Worm (Caenorhabditis elegans) whole organism, L4/young adult: Measurements from ENCODE around the gene B0432.8.
"Not testable (repeated sequence)": the region's sequence is repeated elsewhere in the genome, so short reads cannot be mapped to it uniquely, and the experiment has no call there.

Source experiments
- W03F9.2 ChIP-seq: fragments of 150-350 bp; optimal IDR thresholded peaks from 2 replicates; lab custom pipeline; 2014; ENCODE audit warnings: missing biosample characterization, missing genetic modification characterization
- dao-5 ChIP-seq: sonication (generic microtip); optimal IDR thresholded peaks from 2 replicates; lab custom pipeline; 2016; ENCODE audit warnings: missing genotype, missing genetic modification characterization, moderate library complexity, missing compliant biosample characterization
- him-1 ChIP-seq: sonication (generic microtip); optimal IDR thresholded peaks from 2 replicates; lab custom pipeline; 2016; ENCODE audit warnings: missing genotype, missing genetic modification reagents, missing genetic modification characterization, missing compliant biosample characterization

The B0432.8 gene

ce11 chrII:278636-279035, at the start of gene B0432.8:
Gene B0432.8, minus strand, starts transcription at chrII:278736.
- TF ChIP-seq him-1 (tag; lab: Kevin White, UChicago) = no peak
- no peak for TF ChIP-seq W03F9.2 (tag; lab: Kevin White, UChicago)
- TF ChIP-seq dao-5 (tag; lab: Kevin White, UChicago) = no peak

ce11 chrII:325639-326350, 47.3 kb upstream of the B0432.8 start, which contains the start of gene sgcb-1:
Gene sgcb-1, plus strand, starts transcription at chrII:326300.
- TF ChIP-seq him-1 (tag; lab: Kevin White, UChicago) = no peak
- no peak for TF ChIP-seq W03F9.2 (tag; lab: Kevin White, UChicago)
- no peak for TF ChIP-seq dao-5 (tag; lab: Kevin White, UChicago)

DNA sequence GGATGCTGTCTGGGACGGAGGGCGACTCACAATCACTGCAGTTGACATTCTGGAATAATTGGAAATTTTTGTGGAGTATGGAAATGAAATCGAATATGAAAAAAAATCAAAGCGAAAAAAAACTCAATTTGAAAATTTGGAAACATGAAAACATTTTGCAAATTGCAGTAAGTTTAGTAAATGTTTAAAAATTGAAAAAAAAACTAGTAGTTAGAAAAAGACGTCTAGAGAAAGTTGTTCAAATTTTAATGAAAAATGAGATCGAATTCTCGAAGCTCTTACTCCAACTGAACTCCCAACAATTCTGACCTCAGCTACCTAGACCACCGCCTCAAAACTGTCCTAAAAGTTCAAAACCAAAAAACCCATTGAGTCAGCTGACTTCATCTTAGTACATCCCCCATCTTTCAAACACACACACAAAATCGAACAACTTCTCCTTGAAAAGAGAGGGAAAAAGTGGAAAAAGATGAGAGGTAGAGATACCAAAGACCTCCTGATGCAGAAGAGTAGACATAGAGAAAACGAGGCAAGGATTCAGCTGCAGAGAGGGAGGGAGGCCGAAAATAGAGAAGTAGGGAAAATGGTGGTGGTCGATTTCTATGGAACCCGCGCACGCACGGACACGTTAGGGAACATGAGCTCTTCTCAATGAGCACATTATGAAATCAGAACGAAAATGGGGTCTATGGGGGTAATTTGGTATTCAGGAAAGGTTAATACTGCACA, 44.7 kb upstream of the B0432.8 start, which contains the start of gene K01A2.10:
K01A2.10 (minus strand) TSS at position 51 of the 729 bp plus-strand sequence.
- TF ChIP-seq dao-5 (tag; lab: Kevin White, UChicago) (no peak), W03F9.2 (tag; lab: Kevin White, UChicago) (no peak), him-1 (tag; lab: Kevin White, UChicago) (no peak)

DNA sequence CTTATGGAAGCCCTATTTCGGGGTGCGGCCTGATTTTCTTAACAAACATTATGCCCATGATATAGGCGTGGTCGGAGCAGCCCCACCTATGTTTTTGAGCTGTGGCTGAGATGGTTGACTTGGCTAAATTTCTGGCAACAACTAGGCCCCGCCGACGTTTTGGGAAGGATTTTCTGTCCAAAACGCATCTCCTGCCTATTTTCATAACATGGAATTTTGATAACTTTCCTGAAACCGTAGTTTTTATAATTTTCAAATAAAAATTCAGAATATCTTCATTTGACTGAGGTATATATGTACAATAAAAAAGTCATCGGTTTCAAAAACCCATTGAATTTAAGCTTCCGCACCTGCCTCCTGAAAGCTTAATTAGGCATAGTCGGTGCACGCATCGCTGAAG, 42.6 kb upstream of the B0432.8 start:
- TF ChIP-seq him-1 (tag; lab: Kevin White, UChicago) (no peak), W03F9.2 (tag; lab: Kevin White, UChicago) (no peak), dao-5 (tag; lab: Kevin White, UChicago) (no peak)

DNA sequence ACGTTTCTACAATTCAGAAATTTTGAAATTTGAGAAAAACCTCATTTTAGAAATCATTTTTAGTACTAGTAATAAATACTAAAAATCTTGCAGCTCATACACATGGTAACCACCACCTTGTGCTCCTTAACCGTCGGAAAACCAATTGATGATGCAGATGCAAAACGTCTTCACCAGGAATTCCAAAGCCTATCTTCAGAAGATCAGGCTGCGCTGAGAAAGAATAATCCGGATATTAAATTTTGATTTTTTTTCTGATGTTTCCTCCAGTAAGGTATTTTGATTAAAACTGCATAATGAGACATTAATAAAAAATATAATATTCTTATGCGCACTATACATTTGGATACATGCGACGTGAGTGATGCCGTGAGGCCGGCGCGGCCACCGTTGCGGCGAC, 42.2 kb upstream of the B0432.8 start:
- no peak for TF ChIP-seq W03F9.2 (tag; lab: Kevin White, UChicago)
- no peak for TF ChIP-seq him-1 (tag; lab: Kevin White, UChicago)
- TF ChIP-seq dao-5 (tag; lab: Kevin White, UChicago) = no peak

DNA sequence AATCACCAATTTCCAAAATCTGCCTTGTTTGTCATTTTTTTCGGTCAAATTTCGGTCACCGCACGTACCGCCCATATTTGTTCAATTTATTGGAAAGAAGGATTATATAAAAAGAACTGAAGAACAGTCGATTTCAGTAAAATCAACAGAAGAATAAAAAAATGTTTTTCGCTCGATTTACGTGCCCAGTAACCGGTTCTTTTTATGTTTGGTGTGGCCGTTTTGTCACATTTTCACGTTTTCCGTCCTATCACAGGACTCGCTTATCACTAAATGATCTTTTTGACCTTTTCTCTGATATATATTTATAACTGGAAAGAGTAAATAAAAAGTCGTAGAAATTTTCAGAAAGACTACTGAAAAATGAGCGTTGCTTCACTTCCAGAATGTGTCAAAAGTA, 40.9 kb upstream of the B0432.8 start, which contains the start of gene far-7:
far-7 (plus strand) TSS at position 331 of the 400 bp plus-strand sequence.
- no peak for TF ChIP-seq W03F9.2 (tag; lab: Kevin White, UChicago)
- no peak for TF ChIP-seq dao-5 (tag; lab: Kevin White, UChicago)
- no peak for TF ChIP-seq him-1 (tag; lab: Kevin White, UChicago)

DNA sequence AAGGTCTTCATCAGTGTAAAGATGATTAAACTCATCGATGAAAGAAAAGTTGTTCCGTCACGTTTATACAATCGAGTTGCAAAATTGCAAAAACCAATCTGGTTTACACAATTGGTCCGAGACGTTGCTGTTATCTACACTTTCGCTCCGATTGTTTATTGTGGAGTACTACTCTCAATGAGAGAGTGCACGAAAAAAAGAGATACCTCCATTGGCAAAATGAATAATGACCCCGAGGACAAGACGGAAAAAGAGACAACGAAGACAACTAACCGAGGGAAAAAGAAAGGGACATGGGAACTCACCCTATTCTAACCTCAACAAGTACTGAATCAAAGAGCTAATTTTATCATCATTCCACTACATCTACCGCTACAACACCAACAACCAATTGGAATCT, 35.0 kb upstream of the B0432.8 start:
- TF ChIP-seq him-1 (tag; lab: Kevin White, UChicago) = no peak
- no peak for TF ChIP-seq dao-5 (tag; lab: Kevin White, UChicago)
- no peak for TF ChIP-seq W03F9.2 (tag; lab: Kevin White, UChicago)

DNA sequence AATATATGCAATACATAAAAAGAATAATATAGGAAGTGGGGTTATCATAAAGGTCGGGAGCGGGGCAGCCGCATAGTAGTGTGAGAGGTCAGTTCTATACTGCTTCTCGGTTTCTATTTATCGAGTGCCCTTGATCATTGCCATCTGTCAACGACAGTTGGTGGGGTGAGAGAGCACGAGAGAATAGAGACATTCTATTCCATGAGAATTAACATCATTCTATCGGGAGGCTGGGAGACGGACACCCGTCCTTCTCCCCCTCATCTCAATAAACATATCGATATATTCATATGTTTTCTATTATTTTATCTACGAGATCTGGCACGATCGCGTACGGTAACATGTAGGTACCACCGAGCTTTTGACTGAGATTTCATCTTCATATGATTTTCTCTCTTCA, 33.6 kb upstream of the B0432.8 start, which contains the start of gene mps-2:
mps-2 (minus strand) TSS at position 101 of the 400 bp plus-strand sequence.
- not testable (repeated sequence) for TF ChIP-seq dao-5, W03F9.2, him-1 (tag; lab: Kevin White, UChicago)

DNA sequence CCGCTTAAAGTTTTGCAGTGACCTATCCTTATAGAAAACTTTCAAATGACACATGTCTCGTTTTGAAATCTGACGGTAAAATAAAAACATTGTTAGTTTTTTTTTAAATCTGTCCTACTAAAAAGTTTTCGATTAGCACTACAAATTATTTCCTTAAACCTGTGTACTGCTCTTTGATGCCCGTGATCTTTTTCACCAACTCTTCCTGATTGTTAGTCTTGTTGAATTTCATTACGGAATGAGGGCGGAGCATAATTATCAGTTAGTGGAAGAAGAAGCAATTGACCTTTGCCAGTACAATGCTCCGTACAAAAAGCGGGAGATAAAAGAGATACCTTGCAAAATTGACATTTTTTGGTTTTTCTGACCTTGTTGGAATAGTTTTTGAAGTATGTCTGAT, 28.6 kb upstream of the B0432.8 start, which contains the start of gene K01A2.4:
K01A2.4 (plus strand) TSS at position 301 of the 400 bp plus-strand sequence.
- TF ChIP-seq dao-5 (tag; lab: Kevin White, UChicago) (no peak), him-1 (tag; lab: Kevin White, UChicago) (no peak), W03F9.2 (tag; lab: Kevin White, UChicago) (no peak)

ce11 chrII:305645-306044, 27.1 kb upstream of the B0432.8 start, which contains the start of gene col-69:
Gene col-69, minus strand, starts transcription at chrII:305745.
- TF ChIP-seq W03F9.2 (tag; lab: Kevin White, UChicago) (no peak), dao-5 (tag; lab: Kevin White, UChicago) (no peak), him-1 (tag; lab: Kevin White, UChicago) (no peak)

DNA sequence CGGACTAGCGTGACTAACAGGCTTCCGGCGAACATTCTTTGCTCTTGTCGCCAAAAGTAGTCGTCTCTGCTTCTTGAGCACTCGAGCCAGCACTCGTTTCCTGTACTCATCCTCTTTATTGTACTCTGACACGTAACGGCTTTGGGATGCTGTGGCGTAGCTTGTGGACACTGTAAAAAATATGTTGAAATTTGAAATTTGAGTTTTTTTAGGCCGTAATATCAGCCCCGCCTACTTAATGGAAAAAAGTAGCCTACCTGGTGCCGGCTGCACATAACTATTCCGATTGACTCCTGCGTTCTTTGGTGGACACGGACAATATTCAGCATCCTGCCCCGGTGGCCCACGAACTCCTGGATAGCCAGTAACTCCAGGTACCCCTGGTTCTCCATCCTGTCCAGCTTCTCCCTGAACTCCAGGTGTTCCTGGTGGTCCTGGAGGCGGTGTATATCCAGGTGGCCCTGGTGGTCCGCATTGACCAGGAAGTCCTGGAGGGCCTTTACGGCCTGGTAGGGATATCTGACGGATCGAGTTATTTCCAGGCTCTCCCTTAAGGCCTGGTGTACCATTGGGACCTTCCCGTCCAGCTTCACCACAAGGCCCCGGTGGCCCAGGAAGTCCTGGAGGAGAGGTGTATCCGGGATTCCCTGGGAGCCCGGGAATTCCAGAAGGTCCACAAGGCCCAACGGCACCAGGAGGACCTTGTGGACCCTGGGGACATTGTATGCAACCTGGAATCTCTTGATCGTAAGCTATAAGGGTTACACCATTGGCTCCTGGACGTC, 25.6 kb upstream of the B0432.8 start:
- TF ChIP-seq dao-5 (tag; lab: Kevin White, UChicago) = no peak
- no peak for TF ChIP-seq him-1 (tag; lab: Kevin White, UChicago)
- no peak for TF ChIP-seq W03F9.2 (tag; lab: Kevin White, UChicago)

DNA sequence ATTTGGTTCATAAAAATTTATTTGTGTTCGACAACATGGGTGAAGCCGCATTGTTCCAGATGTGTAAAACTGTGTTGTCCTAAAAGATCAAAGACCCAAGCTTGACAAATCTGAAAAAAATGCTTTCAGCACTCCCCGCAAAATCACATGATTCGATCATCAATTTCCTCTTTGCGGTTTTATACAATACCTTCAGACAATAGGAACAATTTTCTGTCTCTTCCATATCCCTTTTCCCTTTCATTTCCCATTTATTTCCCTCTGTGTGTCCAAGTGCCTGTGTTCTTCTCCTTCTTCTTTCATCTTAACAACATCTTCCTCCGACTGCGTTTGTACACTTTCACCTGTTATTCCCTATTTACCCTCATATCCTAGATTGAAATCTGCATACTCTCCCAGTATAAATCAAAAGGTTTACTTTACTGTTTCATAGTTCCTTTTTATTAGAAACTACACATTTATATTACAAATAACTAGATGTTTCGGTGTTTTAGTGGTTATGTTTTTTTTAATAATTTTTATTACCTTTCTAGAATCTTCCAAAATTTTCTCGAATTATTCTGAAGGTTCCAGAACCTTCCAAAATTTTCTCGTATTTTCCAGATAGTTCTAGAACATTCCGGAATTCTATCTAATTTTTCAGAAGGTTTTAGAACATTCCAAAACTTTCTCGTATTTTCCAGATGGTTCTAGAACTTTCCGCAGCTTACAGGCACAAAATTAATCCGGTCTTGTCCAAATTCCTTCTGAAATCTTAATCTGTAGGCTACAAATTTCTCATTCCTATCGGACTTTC, 22.6 kb upstream of the B0432.8 start, which contains the start of gene K01A2.5:
K01A2.5 (plus strand) TSS at position 297 of the 796 bp plus-strand sequence.
- TF ChIP-seq dao-5 (tag; lab: Kevin White, UChicago) (no peak), him-1 (tag; lab: Kevin White, UChicago) (no peak), W03F9.2 (tag; lab: Kevin White, UChicago) (no peak)
